Worm (Caenorhabditis elegans) whole organism, young adult: Measurements from ENCODE around the gene C16C10.4.

Experiments used
- C17E4.6 ChIP-seq: fragments of 200-800 bp; sonication (Bioruptor generic); IDR thresholded peaks from 2 replicates; pipeline ENCODE4 v1.3.6; 2022; ENCODE audit warnings: missing genetic modification reagents, missing genetic modification characterization, missing compliant biosample characterization
- F37B4.10 ChIP-seq: fragments of 200-800 bp; sonication (Bioruptor generic); IDR thresholded peaks from 2 replicates; pipeline ENCODE4 v1.3.6; 2022; ENCODE audit warnings: missing genetic modification characterization, missing compliant biosample characterization
- F49E8.2 ChIP-seq: sonication (generic microtip); optimal IDR thresholded peaks from 3 replicates; lab custom pipeline; 2017; ENCODE audit warnings: missing genetic modification characterization, mild to moderate bottlenecking, missing compliant biosample characterization, antibody characterized with exemption, moderate library complexity; ENCODE audit not compliant: insufficient read depth
- K12H6.12 ChIP-seq: fragments of 200-800 bp; sonication (Bioruptor generic); optimal IDR thresholded peaks from 2 replicates; lab custom pipeline; 2018; ENCODE audit warnings: mild to moderate bottlenecking, missing genetic modification characterization, missing compliant biosample characterization
- T26A5.8 ChIP-seq: sonication (generic microtip); optimal IDR thresholded peaks from 2 replicates; lab custom pipeline; 2016; ENCODE audit warnings: missing genetic modification characterization, missing compliant biosample characterization
- Y56A3A.18 ChIP-seq: fragments of 200-800 bp; sonication (Bioruptor generic); IDR thresholded peaks from 2 replicates; pipeline ENCODE4 v1.3.6; 2022; ENCODE audit warnings: missing genetic modification reagents, missing genetic modification characterization, missing compliant biosample characterization
- Y79H2A.3 ChIP-seq: fragments of 200-800 bp; sonication (Bioruptor generic); conservative IDR thresholded peaks from 2 replicates; pipeline ENCODE4 v1.3.6; 2022; ENCODE audit warnings: missing genetic modification reagents, missing genetic modification characterization, missing compliant biosample characterization
- ZK185.1 ChIP-seq: sonication (generic microtip); optimal IDR thresholded peaks from 2 replicates; lab custom pipeline; 2016; ENCODE audit warnings: mild to moderate bottlenecking, missing genetic modification characterization, missing compliant biosample characterization; ENCODE audit not compliant: poor library complexity, severe bottlenecking
- akir-1 ChIP-seq: fragments of 200-800 bp; sonication (Bioruptor generic); optimal IDR thresholded peaks from 2 replicates; lab custom pipeline; 2018; ENCODE audit warnings: mild to moderate bottlenecking, missing genetic modification characterization, moderate library complexity, missing compliant biosample characterization
- aptf-3 ChIP-seq: fragments of 200-800 bp; sonication (Bioruptor generic); IDR thresholded peaks from 2 replicates; pipeline ENCODE4 v1.3.6; 2022; ENCODE audit warnings: missing genetic modification characterization, missing compliant biosample characterization
- atf-7 ChIP-seq: sonication (generic microtip); optimal IDR thresholded peaks from 2 replicates; lab custom pipeline; 2017; ENCODE audit warnings: mild to moderate bottlenecking, missing genetic modification characterization, missing compliant biosample characterization
- attf-5 ChIP-seq: fragments of 200-800 bp; sonication (Bioruptor generic); optimal IDR thresholded peaks from 2 replicates; lab custom pipeline; 2018; ENCODE audit warnings: mild to moderate bottlenecking, missing genetic modification characterization, missing compliant biosample characterization
- attf-6 ChIP-seq: fragments of 200-800 bp; sonication (Bioruptor generic); IDR thresholded peaks from 2 replicates; pipeline ENCODE4 v1.3.6; 2022; ENCODE audit warnings: missing genetic modification reagents, missing genetic modification characterization, missing compliant biosample characterization
- cebp-2 ChIP-seq: fragments of 200-800 bp; sonication (Bioruptor generic); IDR thresholded peaks from 2 replicates; pipeline ENCODE4 v1.3.6; 2022; ENCODE audit warnings: missing genetic modification characterization, missing compliant biosample characterization
- ceh-27 ChIP-seq: fragments of 200-800 bp; sonication (Bioruptor generic); optimal IDR thresholded peaks from 2 replicates; lab custom pipeline; 2018; ENCODE audit warnings: mild to moderate bottlenecking, missing genetic modification characterization, moderate library complexity, missing compliant biosample characterization
- ceh-58 ChIP-seq: fragments of 200-800 bp; sonication (Bioruptor generic); IDR thresholded peaks from 2 replicates; pipeline ENCODE4 v1.3.6; 2022; ENCODE audit warnings: missing genetic modification characterization, missing compliant biosample characterization
- ceh-79 ChIP-seq: sonication (generic microtip); optimal IDR thresholded peaks from 2 replicates; lab custom pipeline; 2017; ENCODE audit warnings: mild to moderate bottlenecking, missing genetic modification characterization, missing compliant biosample characterization
- die-1 ChIP-seq: sonication (generic microtip); optimal IDR thresholded peaks from 2 replicates; lab custom pipeline; 2016; ENCODE audit warnings: missing genotype, mild to moderate bottlenecking, missing genetic modification characterization, missing compliant biosample characterization
- egl-18 ChIP-seq: fragments of 200-800 bp; sonication (Bioruptor generic); IDR thresholded peaks from 2 replicates; pipeline ENCODE4 v1.3.6; 2022; ENCODE audit warnings: missing genetic modification reagents, missing genetic modification characterization, missing compliant biosample characterization
- egrh-3 ChIP-seq: fragments of 200-800 bp; sonication (Bioruptor generic); IDR thresholded peaks from 2 replicates; pipeline ENCODE4 v1.3.6; 2022; ENCODE audit warnings: missing genetic modification reagents, missing genetic modification characterization, missing compliant biosample characterization
- ets-4 ChIP-seq: fragments of 200-800 bp; sonication (Bioruptor generic); optimal IDR thresholded peaks from 2 replicates; lab custom pipeline; 2018; ENCODE audit warnings: mild to moderate bottlenecking, missing genetic modification characterization, missing compliant biosample characterization
- fkh-3 ChIP-seq: sonication (generic microtip); optimal IDR thresholded peaks from 2 replicates; lab custom pipeline; 2016; ENCODE audit warnings: mild to moderate bottlenecking, missing genetic modification characterization, missing compliant biosample characterization
- hlh-12 ChIP-seq: sonication (generic microtip); optimal IDR thresholded peaks from 2 replicates; lab custom pipeline; 2016; ENCODE audit warnings: missing genetic modification characterization, missing compliant biosample characterization
- hsf-1 ChIP-seq: fragments of 200-800 bp; sonication (Bioruptor generic); IDR thresholded peaks from 2 replicates; pipeline ENCODE4 v1.3.6; 2022; ENCODE audit warnings: missing genetic modification reagents, missing genetic modification characterization, missing compliant biosample characterization
- let-526 ChIP-seq: fragments of 200-800 bp; sonication (Bioruptor generic); IDR thresholded peaks from 2 replicates; pipeline ENCODE4 v1.3.6; 2022; ENCODE audit warnings: missing genetic modification reagents, missing genetic modification characterization, missing compliant biosample characterization
- let-607 ChIP-seq, 2 experiments: fragments of 200-800 bp in 1 of 2; sonication (Bioruptor generic) in 1 of 2; sonication (generic microtip) in 1 of 2; optimal IDR thresholded peaks; 2 replicates each; lab custom pipeline; 2016 to 2018; ENCODE audit warnings: mild to moderate bottlenecking in 2 of 2, missing compliant biosample characterization in 2 of 2, missing genetic modification characterization in 2 of 2, moderate library complexity in 2 of 2, missing genotype in 1 of 2
- lin-26 ChIP-seq: fragments of 200-800 bp; sonication (Bioruptor generic); IDR thresholded peaks from 2 replicates; pipeline ENCODE4 v1.3.6; 2022; ENCODE audit warnings: missing genetic modification reagents, missing genetic modification characterization, missing compliant biosample characterization
- lin-54 ChIP-seq: fragments of 200-800 bp; sonication (Bioruptor generic); optimal IDR thresholded peaks from 2 replicates; lab custom pipeline; 2018; ENCODE audit warnings: mild to moderate bottlenecking, missing genetic modification characterization, missing compliant biosample characterization
- madf-10 ChIP-seq: sonication (generic microtip); optimal IDR thresholded peaks from 2 replicates; lab custom pipeline; 2016; ENCODE audit warnings: mild to moderate bottlenecking, missing genetic modification characterization, missing compliant biosample characterization
- madf-8 ChIP-seq: fragments of 200-800 bp; sonication (Bioruptor generic); conservative IDR thresholded peaks from 2 replicates; pipeline ENCODE4 v1.3.6; 2022; ENCODE audit warnings: missing genetic modification reagents, missing genetic modification characterization, missing compliant biosample characterization
- mcd-1 ChIP-seq: fragments of 200-800 bp; sonication (Bioruptor generic); IDR thresholded peaks from 2 replicates; pipeline ENCODE4 v1.3.6; 2022; ENCODE audit warnings: missing genetic modification reagents, missing genetic modification characterization, missing compliant biosample characterization
- mes-4 ChIP-seq: sonication (generic microtip); optimal IDR thresholded peaks from 2 replicates; lab custom pipeline; 2016; ENCODE audit warnings: missing genotype, missing genetic modification characterization, missing compliant biosample characterization
- nhr-90 ChIP-seq: sonication (generic microtip); optimal IDR thresholded peaks from 2 replicates; lab custom pipeline; 2016; ENCODE audit warnings: missing genotype, mild to moderate bottlenecking, missing genetic modification characterization, missing compliant biosample characterization
- rcor-1 ChIP-seq: fragments of 200-800 bp; sonication (Bioruptor generic); IDR thresholded peaks from 2 replicates; pipeline ENCODE4 v1.3.6; 2022; ENCODE audit warnings: missing genetic modification reagents, missing genetic modification characterization, missing compliant biosample characterization
- repo-1 ChIP-seq: sonication (generic microtip); optimal IDR thresholded peaks from 2 replicates; lab custom pipeline; 2017; ENCODE audit warnings: mild to moderate bottlenecking, missing genetic modification characterization, missing compliant biosample characterization
- sdz-38 ChIP-seq: sonication (generic microtip); optimal IDR thresholded peaks from 2 replicates; lab custom pipeline; 2016; ENCODE audit warnings: missing genotype, missing genetic modification characterization, missing compliant biosample characterization
- snpc-4 ChIP-seq, 5 experiments: fragments of 150-350 bp in 1 of 5; sonication (generic microtip) in 4 of 5; optimal IDR thresholded peaks; 2 replicates each; lab custom pipeline; 2014 to 2018; ENCODE audit warnings: missing genetic modification characterization in 5 of 5, missing biosample characterization in 3 of 5, antibody characterized with exemption in 2 of 5, mild to moderate bottlenecking in 2 of 5, missing compliant biosample characterization in 2 of 5, missing genotype in 2 of 5, moderate library complexity in 2 of 5, missing genetic modification reagents in 1 of 5
- sptf-2 ChIP-seq: fragments of 200-800 bp; sonication (Bioruptor generic); optimal IDR thresholded peaks from 2 replicates; lab custom pipeline; 2018; ENCODE audit warnings: mild to moderate bottlenecking, missing genetic modification characterization, missing compliant biosample characterization
- unc-130 ChIP-seq: sonication (generic microtip); optimal IDR thresholded peaks from 2 replicates; lab custom pipeline; 2016; ENCODE audit warnings: missing genetic modification reagents, missing genetic modification characterization, missing compliant biosample characterization
- zim-3 ChIP-seq: sonication (generic microtip); optimal IDR thresholded peaks from 2 replicates; lab custom pipeline; 2017; ENCODE audit warnings: mild to moderate bottlenecking, missing genetic modification characterization, moderate library complexity, missing compliant biosample characterization
- ztf-22 ChIP-seq: fragments of 200-800 bp; sonication (Bioruptor generic); optimal IDR thresholded peaks from 2 replicates; lab custom pipeline; 2018; ENCODE audit warnings: mild to moderate bottlenecking, missing genetic modification characterization, moderate library complexity, missing compliant biosample characterization
- ztf-28 ChIP-seq: fragments of 200-800 bp; sonication (Bioruptor generic); IDR thresholded peaks from 2 replicates; pipeline ENCODE4 v1.3.6; 2022; ENCODE audit warnings: missing genetic modification reagents, missing genetic modification characterization, missing compliant biosample characterization
- ztf-3 ChIP-seq: fragments of 200-800 bp; sonication (Bioruptor generic); optimal IDR thresholded peaks from 2 replicates; lab custom pipeline; 2018; ENCODE audit warnings: mild to moderate bottlenecking, missing genetic modification characterization, missing compliant biosample characterization

C16C10.4 gene

DNA sequence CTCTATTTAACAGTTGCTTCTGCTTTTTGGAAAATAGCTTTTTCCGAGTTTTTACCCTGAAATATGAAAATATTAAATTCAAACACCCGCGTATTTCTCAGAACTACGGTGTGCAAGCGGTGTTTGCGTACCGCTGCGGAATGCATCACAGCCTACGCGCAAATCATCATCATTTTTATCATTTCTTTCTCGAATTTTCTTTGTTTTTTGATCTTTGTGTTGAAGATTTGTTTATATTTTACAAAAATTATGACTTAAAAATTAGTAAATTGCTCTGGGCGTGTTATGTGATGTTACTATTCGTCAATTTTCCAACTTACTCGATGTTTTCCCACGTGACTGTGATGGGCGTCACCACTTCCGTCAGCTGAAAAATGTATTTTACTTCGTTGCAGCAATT is 20.2 kb upstream of the C16C10.4 start (continued):
- TF ChIP-seq madf-10 (tag; lab: Kevin White, UChicago) = no peak
- no peak for TF ChIP-seq sdz-38 (tag; lab: Kevin White, UChicago)
- TF ChIP-seq aptf-3 (GFP tag; lab: Robert Waterston, UW) = no peak
- TF ChIP-seq ZK185.1 (tag; lab: Kevin White, UChicago) = peak; percentile 33
- no peak for TF ChIP-seq C17E4.6 (GFP tag; lab: Robert Waterston, UW)
- TF ChIP-seq K12H6.12 (tag; lab: Kevin White, UChicago) = peak; percentile 28
- no peak for TF ChIP-seq madf-8 (GFP tag; lab: Robert Waterston, UW)
- no peak for TF ChIP-seq ztf-3
- TF ChIP-seq egrh-3 (GFP tag; lab: Robert Waterston, UW) = no peak
- peak; percentile 61 for TF ChIP-seq attf-5 (GFP tag; lab: Kevin White, UChicago)
- TF ChIP-seq rcor-1 (GFP tag; lab: Robert Waterston, UW) = no peak
- no peak for TF ChIP-seq fkh-3
- TF ChIP-seq nhr-90 (tag; lab: Kevin White, UChicago) = no peak
- TF ChIP-seq cebp-2 (GFP tag; lab: Robert Waterston, UW) = no peak
- TF ChIP-seq hsf-1 (GFP tag; lab: Robert Waterston, UW) = peak; percentile 85
- TF ChIP-seq F37B4.10 (GFP tag; lab: Robert Waterston, UW) = no peak
- no peak for TF ChIP-seq ceh-58 (GFP tag; lab: Robert Waterston, UW)
- TF ChIP-seq akir-1 (GFP tag; lab: Kevin White, UChicago) = no peak
- no peak for TF ChIP-seq atf-7 (tag; lab: Kevin White, UChicago)
- TF ChIP-seq F49E8.2 (tag; lab: Kevin White, UChicago) = no peak
- TF ChIP-seq unc-130 = no peak
- peak; percentile 96 for TF ChIP-seq lin-54
- no peak for TF ChIP-seq repo-1 (tag; lab: Kevin White, UChicago)
- no peak for TF ChIP-seq ets-4 (GFP tag; lab: Kevin White, UChicago)
- TF ChIP-seq attf-6 = no peak
- no peak for TF ChIP-seq ceh-79 (tag; lab: Kevin White, UChicago)
- TF ChIP-seq ztf-28 = no peak
- TF ChIP-seq egl-18 (GFP tag; lab: Robert Waterston, UW) = no peak
- no peak for TF ChIP-seq let-607 (tag; optimal IDR thresholded peaks at IDR 0.05; lab: Kevin White, UChicago)
- no peak for TF ChIP-seq Y79H2A.3
- no peak for TF ChIP-seq die-1 (tag; lab: Kevin White, UChicago)
- no peak for TF ChIP-seq zim-3 (tag; lab: Kevin White, UChicago)
- TF ChIP-seq lin-26 (GFP tag; lab: Robert Waterston, UW) = no peak
- peak; percentile 23 for TF ChIP-seq ceh-27 (GFP tag; lab: Kevin White, UChicago)
- no peak for TF ChIP-seq ztf-22 (GFP tag; lab: Kevin White, UChicago)
- no peak for TF ChIP-seq hlh-12
- no peak for TF ChIP-seq mes-4 (tag; lab: Kevin White, UChicago)
- no peak for TF ChIP-seq snpc-4 (GFP tag; optimal IDR thresholded peaks at IDR 0.05; lab: Kevin White, UChicago)
- peak in 3 of 4 experiments; percentile 7 to 39 (median 12) for TF ChIP-seq snpc-4 (tag; optimal IDR thresholded peaks at IDR 0.05; lab: Kevin White, UChicago)
- TF ChIP-seq mcd-1 (GFP tag; lab: Robert Waterston, UW) = peak; percentile 62
- no peak for TF ChIP-seq let-526 (GFP tag; lab: Robert Waterston, UW)
- no peak for TF ChIP-seq T26A5.8 (tag; lab: Kevin White, UChicago)
- TF ChIP-seq Y56A3A.18 = no peak
- no peak for TF ChIP-seq sptf-2 (GFP tag; lab: Kevin White, UChicago)
